Worm (Caenorhabditis elegans) whole organism, L1 larva: ENCODE data around the gene C27A7.8.

Source experiments
- C04F5.9 ChIP-seq: sonication (generic microtip); optimal IDR thresholded peaks from 2 replicates; lab custom pipeline; 2016; ENCODE audit warnings: missing genetic modification characterization, missing compliant biosample characterization
- C16A3.4 ChIP-seq: fragments of 150-350 bp; optimal IDR thresholded peaks from 2 replicates; lab custom pipeline; 2014; ENCODE audit warnings: missing biosample characterization, missing genetic modification characterization
- F16B12.6 ChIP-seq: fragments of 150-350 bp; optimal IDR thresholded peaks from 2 replicates; lab custom pipeline; 2014; ENCODE audit warnings: missing biosample characterization, missing genetic modification characterization
- Y116A8C.19 ChIP-seq: sonication (generic microtip); optimal IDR thresholded peaks from 2 replicates; lab custom pipeline; 2016; ENCODE audit warnings: missing compliant biosample characterization, missing genetic modification characterization, borderline replicate concordance
- aly-2 ChIP-seq: fragments of 150-350 bp; optimal IDR thresholded peaks from 2 replicates; lab custom pipeline; 2014; ENCODE audit warnings: missing biosample characterization, missing genetic modification characterization
- ama-1 ChIP-seq: fragments of 150-350 bp; optimal IDR thresholded peaks from 2 replicates; lab custom pipeline; 2014
- blmp-1 ChIP-seq: fragments of 150-350 bp; optimal IDR thresholded peaks from 2 replicates; lab custom pipeline; 2014; ENCODE audit warnings: missing biosample characterization, missing genetic modification characterization
- ceh-8 ChIP-seq: fragments of 200-800 bp; sonication (Bioruptor generic); optimal IDR thresholded peaks from 2 replicates; lab custom pipeline; 2018; ENCODE audit warnings: mild to moderate bottlenecking, missing genetic modification characterization, moderate library complexity, missing compliant biosample characterization
- ceh-82 ChIP-seq, 3 experiments: fragments of 150-350 bp in 1 of 3; sonication (generic microtip) in 2 of 3; optimal IDR thresholded peaks; 2 replicates each; lab custom pipeline; 2014 to 2017; ENCODE audit warnings: missing biosample characterization in 3 of 3, missing genetic modification characterization in 3 of 3
- dpl-1 ChIP-seq, 3 experiments: fragments of 150-350 bp in 2 of 3; sonication (generic microtip) in 1 of 3; optimal IDR thresholded peaks; 2 replicates each; lab custom pipeline; 2014 to 2017; ENCODE audit warnings: missing biosample characterization in 3 of 3, missing genetic modification characterization in 3 of 3, missing genetic modification reagents in 3 of 3
- dsc-1 ChIP-seq: sonication (generic microtip); optimal IDR thresholded peaks from 2 replicates; lab custom pipeline; 2016; ENCODE audit warnings: mild to moderate bottlenecking, missing genetic modification characterization, missing compliant biosample characterization
- efl-1 ChIP-seq, 4 experiments: fragments of 150-350 bp; optimal IDR thresholded peaks in 3 of 4; peaks in 1 of 4; 1 replicate in 1 of 4; 2 replicates in 3 of 4; lab custom pipeline; 2014; ENCODE audit warnings: missing biosample characterization in 2 of 4, missing genetic modification characterization in 2 of 4, missing genetic modification reagents in 2 of 4
- efl-3 ChIP-seq: fragments of 200-800 bp; sonication (Bioruptor generic); optimal IDR thresholded peaks from 2 replicates; lab custom pipeline; 2018; ENCODE audit warnings: mild to moderate bottlenecking, missing genetic modification characterization, missing compliant biosample characterization
- egl-27 ChIP-seq, 2 experiments: fragments of 150-350 bp in 1 of 2; sonication (generic microtip); optimal IDR thresholded peaks; 3 replicates each; lab custom pipeline; 2017 to 2018; ENCODE audit warnings: missing biosample characterization in 2 of 2, missing genetic modification characterization in 2 of 2, missing genetic modification reagents in 2 of 2
- elt-3 ChIP-seq, 6 experiments: fragments of 150-350 bp in 1 of 6; sonication (generic microtip); optimal IDR thresholded peaks; 2 replicates each; lab custom pipeline; 2017 to 2018; ENCODE audit warnings: missing biosample characterization in 6 of 6, missing genetic modification characterization in 6 of 6, inconsistent platforms in 1 of 6
- ets-5 ChIP-seq: fragments of 200-800 bp; sonication (Bioruptor generic); IDR thresholded peaks from 2 replicates; pipeline ENCODE4 v1.3.6; 2022; ENCODE audit warnings: missing genetic modification characterization, missing compliant biosample characterization
- fkh-10 ChIP-seq: sonication (generic microtip); optimal IDR thresholded peaks from 2 replicates; lab custom pipeline; 2017; ENCODE audit warnings: missing biosample characterization, missing genetic modification reagents, missing genetic modification characterization
- hlh-4 ChIP-seq: sonication (generic microtip); optimal IDR thresholded peaks from 2 replicates; lab custom pipeline; 2016; ENCODE audit warnings: mild to moderate bottlenecking, missing genetic modification characterization, missing compliant biosample characterization
- hpl-2 ChIP-seq: fragments of 150-350 bp; optimal IDR thresholded peaks from 2 replicates; lab custom pipeline; 2014; ENCODE audit warnings: missing biosample characterization, missing genetic modification reagents, missing genetic modification characterization
- irx-1 ChIP-seq: sonication (generic microtip); optimal IDR thresholded peaks from 2 replicates; lab custom pipeline; 2016; ENCODE audit warnings: missing genetic modification characterization, missing compliant biosample characterization
- isw-1 ChIP-seq: fragments of 200-800 bp; sonication (Bioruptor generic); IDR thresholded peaks from 2 replicates; pipeline ENCODE4 v1.3.6; 2022; ENCODE audit warnings: missing genetic modification characterization, missing compliant biosample characterization
- lin-13 ChIP-seq: fragments of 150-350 bp; optimal IDR thresholded peaks from 2 replicates; lab custom pipeline; 2014; ENCODE audit warnings: missing biosample characterization, missing genetic modification reagents, missing genetic modification characterization
- lin-14 ChIP-seq: fragments of 200-800 bp; sonication (Bioruptor generic); optimal IDR thresholded peaks from 2 replicates; lab custom pipeline; 2018; ENCODE audit warnings: mild to moderate bottlenecking, missing genetic modification characterization, moderate library complexity, missing compliant biosample characterization
- lin-35 ChIP-seq, 2 experiments: fragments of 150-350 bp; optimal IDR thresholded peaks; 2 replicates each; lab custom pipeline; 2014; ENCODE audit warnings: missing biosample characterization in 2 of 2, missing genetic modification characterization in 2 of 2, missing genetic modification reagents in 2 of 2
- lsy-2 ChIP-seq, 2 experiments: fragments of 150-350 bp; optimal IDR thresholded peaks; 2 replicates each; lab custom pipeline; 2014; ENCODE audit warnings: missing biosample characterization in 2 of 2, missing genetic modification characterization in 2 of 2
- mdl-1 ChIP-seq, 2 experiments: fragments of 150-350 bp; optimal IDR thresholded peaks; 2 replicates each; lab custom pipeline; 2014 to 2017; ENCODE audit warnings: missing biosample characterization in 2 of 2, missing genetic modification characterization in 2 of 2, inconsistent platforms in 1 of 2
- nhr-19 ChIP-seq: fragments of 200-800 bp; sonication (Bioruptor generic); conservative IDR thresholded peaks from 2 replicates; pipeline ENCODE4 v1.3.6; 2022; ENCODE audit warnings: missing genetic modification characterization, missing compliant biosample characterization
- nhr-20 ChIP-seq: sonication (generic microtip); optimal IDR thresholded peaks from 2 replicates; lab custom pipeline; 2016; ENCODE audit warnings: mild to moderate bottlenecking, missing genetic modification characterization, missing compliant biosample characterization
- nhr-237 ChIP-seq: fragments of 150-350 bp; optimal IDR thresholded peaks from 2 replicates; lab custom pipeline; 2014; ENCODE audit warnings: missing biosample characterization, missing genetic modification characterization
- nhr-28 ChIP-seq: fragments of 150-350 bp; optimal IDR thresholded peaks from 2 replicates; lab custom pipeline; 2014; ENCODE audit warnings: missing biosample characterization, missing genetic modification characterization
- nhr-76 ChIP-seq: sonication (generic microtip); optimal IDR thresholded peaks from 2 replicates; lab custom pipeline; 2017; ENCODE audit warnings: missing biosample characterization, missing genetic modification characterization
- nhr-85 ChIP-seq: sonication (generic microtip); peaks from one replicate; lab custom pipeline; 2016; ENCODE audit warnings: missing genetic modification characterization, inconsistent platforms, missing compliant biosample characterization
- nhr-90 ChIP-seq: sonication (generic microtip); optimal IDR thresholded peaks from 2 replicates; lab custom pipeline; 2016; ENCODE audit warnings: mild to moderate bottlenecking, missing genetic modification characterization, missing compliant biosample characterization; ENCODE audit not compliant: poor library complexity
- pax-3 ChIP-seq: fragments of 200-800 bp; sonication (Bioruptor generic); optimal IDR thresholded peaks from 2 replicates; lab custom pipeline; 2018; ENCODE audit warnings: mild to moderate bottlenecking, missing genetic modification characterization, moderate library complexity, missing compliant biosample characterization
- skn-1 ChIP-seq: fragments of 150-350 bp; optimal IDR thresholded peaks from 2 replicates; lab custom pipeline; 2014; ENCODE audit warnings: missing biosample characterization, missing genetic modification characterization
- snu-23 ChIP-seq: sonication (generic microtip); optimal IDR thresholded peaks from 2 replicates; lab custom pipeline; 2016; ENCODE audit warnings: missing genetic modification characterization, missing compliant biosample characterization
- sox-4 ChIP-seq: sonication (generic microtip); optimal IDR thresholded peaks from 2 replicates; lab custom pipeline; 2016; ENCODE audit warnings: missing genetic modification characterization, missing compliant biosample characterization
- sptf-1 ChIP-seq: fragments of 150-350 bp; optimal IDR thresholded peaks from 2 replicates; lab custom pipeline; 2014; ENCODE audit warnings: missing biosample characterization, missing genetic modification characterization
- tbx-2 ChIP-seq: sonication (generic microtip); optimal IDR thresholded peaks from 2 replicates; lab custom pipeline; 2016; ENCODE audit warnings: missing genetic modification characterization, missing compliant biosample characterization
- unc-130 ChIP-seq: fragments of 150-350 bp; optimal IDR thresholded peaks from 2 replicates; lab custom pipeline; 2017; ENCODE audit warnings: missing biosample characterization, missing genetic modification characterization, inconsistent platforms
- unc-98 ChIP-seq: fragments of 200-800 bp; sonication (Bioruptor generic); IDR thresholded peaks from 2 replicates; pipeline ENCODE4 v1.3.6; 2022; ENCODE audit warnings: missing genetic modification characterization, missing compliant biosample characterization
- vab-15 ChIP-seq: sonication (generic microtip); optimal IDR thresholded peaks from 2 replicates; lab custom pipeline; 2017; ENCODE audit warnings: missing genotype, mild to moderate bottlenecking, missing genetic modification characterization, missing compliant biosample characterization
- xbp-1 ChIP-seq: sonication (generic microtip); optimal IDR thresholded peaks from 2 replicates; lab custom pipeline; 2016; ENCODE audit warnings: missing genetic modification characterization, missing compliant biosample characterization
- zag-1 ChIP-seq: fragments of 150-350 bp; optimal IDR thresholded peaks from 2 replicates; lab custom pipeline; 2014; ENCODE audit warnings: missing biosample characterization, missing genetic modification characterization
- ztf-4 ChIP-seq: fragments of 150-350 bp; optimal IDR thresholded peaks from 2 replicates; lab custom pipeline; 2014; ENCODE audit warnings: missing biosample characterization, missing genetic modification characterization

The C27A7.8 gene

ce11 chrV:12152857-12153256, at the start of gene C27A7.8:
TSS of gene C27A7.8 (plus strand) at chrV:12153157.
- TF ChIP-seq xbp-1 (tag; lab: Kevin White, UChicago), result no peak
- TF ChIP-seq ceh-8, result no peak
- TF ChIP-seq nhr-76 (tag; lab: Kevin White, UChicago), result no peak
- TF ChIP-seq dsc-1 (tag; lab: Kevin White, UChicago), result peak; percentile 47
- peak; percentile 26 for TF ChIP-seq pax-3

ce11 chrV:12103920-12104319, 49.0 kb upstream of the C27A7.8 start, which contains the start of gene nhr-153:
TSS of gene nhr-153 (plus strand) at chrV:12104220.
- TF ChIP-seq lin-14 (GFP tag; lab: Kevin White, UChicago) (no peak), lin-35 (GFP tag; optimal IDR thresholded peaks at IDR 0.05; lab: Kevin White, UChicago) (peak in 1 of 2 experiments; percentile 11), snu-23 (GFP tag; lab: Kevin White, UChicago) (peak; percentile 10), nhr-19 (GFP tag; lab: Robert Waterston, UW) (no peak)

- no peak for TF ChIP-seq F16B12.6 (tag; lab: Kevin White, UChicago)
- peak in 1 of 2 experiments; percentile 47 for TF ChIP-seq lin-35 (GFP tag; optimal IDR thresholded peaks at IDR 0.05; lab: Kevin White, UChicago)
- no peak for TF ChIP-seq nhr-19 (GFP tag; lab: Robert Waterston, UW)
- no peak for TF ChIP-seq ets-5 (GFP tag; lab: Robert Waterston, UW)
- TF ChIP-seq nhr-237, result no peak
- TF ChIP-seq hlh-4, result no peak
- no peak for TF ChIP-seq C16A3.4
- TF ChIP-seq efl-1 (optimal IDR thresholded peaks at IDR 0.05; lab: Kevin White, UChicago), result no peak
- TF ChIP-seq efl-1 (GFP tag; optimal IDR thresholded peaks at IDR 0.05 in 1 of 2; lab: Kevin White, UChicago), result peak in 1 of 2 experiments; percentile 53
- peak; percentile 34 for TF ChIP-seq lin-14 (GFP tag; lab: Kevin White, UChicago)
- TF ChIP-seq tbx-2 (tag; lab: Kevin White, UChicago), result no peak
- peak in 1 of 3 experiments; percentile 18 for TF ChIP-seq ceh-82 (tag; optimal IDR thresholded peaks at IDR 0.05; lab: Kevin White, UChicago)
- TF ChIP-seq zag-1 (tag; lab: Kevin White, UChicago), result no peak
- no peak for TF ChIP-seq Y116A8C.19 (tag; lab: Kevin White, UChicago)
- no peak for TF ChIP-seq nhr-90 (tag; lab: Kevin White, UChicago)
- TF ChIP-seq egl-27 (tag; optimal IDR thresholded peaks at IDR 0.05; lab: Kevin White, UChicago), result no peak
- TF ChIP-seq nhr-28, result no peak
- no peak for TF ChIP-seq isw-1 (GFP tag; lab: Robert Waterston, UW)
- peak; percentile 7 for TF ChIP-seq snu-23 (GFP tag; lab: Kevin White, UChicago)
- TF ChIP-seq ama-1, result no peak
- peak; percentile 21 for TF ChIP-seq nhr-20
- TF ChIP-seq efl-3, result no peak
- no peak for TF ChIP-seq ztf-4
- peak; percentile 75 for TF ChIP-seq blmp-1 (tag; lab: Kevin White, UChicago)
- TF ChIP-seq lsy-2 (tag; optimal IDR thresholded peaks at IDR 0.05; lab: Kevin White, UChicago), result peak in 1 of 2 experiments; percentile 5
- TF ChIP-seq, all 84 proteins: peak for 8
Observed at ce11 chrV:12106841-12107240, 46.1 kb upstream of the C27A7.8 start, which contains the start of gene nhr-136. TSS of gene nhr-136 (plus strand) at chrV:12107141.

ce11 chrV:12111452-12111851, 41.5 kb upstream of the C27A7.8 start, which contains the start of gene lhpp-1:
TSS of gene lhpp-1 (minus strand) at chrV:12111805.
- TF ChIP-seq C04F5.9 (tag; lab: Kevin White, UChicago) (no peak), skn-1 (tag; lab: Kevin White, UChicago) (peak; percentile 2), egl-27 (tag; optimal IDR thresholded peaks at IDR 0.05; lab: Kevin White, UChicago) (no peak), unc-98 (GFP tag; lab: Robert Waterston, UW) (no peak), efl-1 (optimal IDR thresholded peaks at IDR 0.05; lab: Kevin White, UChicago) (peak in 1 of 2 experiments; percentile 30), efl-1 (GFP tag; optimal IDR thresholded peaks at IDR 0.05 in 1 of 2; lab: Kevin White, UChicago) (peak; percentile 34 to 93), fkh-10 (GFP tag; lab: Kevin White, UChicago) (no peak), ama-1 (no peak), vab-15 (tag; lab: Kevin White, UChicago) (no peak), sox-4 (tag; lab: Kevin White, UChicago) (no peak), mdl-1 (tag; optimal IDR thresholded peaks at IDR 0.05; lab: Kevin White, UChicago) (peak in 1 of 2 experiments; percentile 14), lsy-2 (tag; optimal IDR thresholded peaks at IDR 0.05; lab: Kevin White, UChicago) (peak in 1 of 2 experiments; percentile 20), unc-130 (no peak), hpl-2 (GFP tag; lab: Kevin White, UChicago) (no peak), lin-14 (GFP tag; lab: Kevin White, UChicago) (peak; percentile 5), ztf-4 (no peak), irx-1 (tag; lab: Kevin White, UChicago) (no peak), aly-2 (no peak), ets-5 (GFP tag; lab: Robert Waterston, UW) (no peak), pax-3 (no peak), elt-3 (tag; optimal IDR thresholded peaks at IDR 0.05; lab: Kevin White, UChicago) (peak in 1 of 6 experiments; percentile 12), nhr-85 (tag; lab: Kevin White, UChicago) (peak; percentile 80), sptf-1 (no peak), nhr-90 (tag; lab: Kevin White, UChicago) (no peak), blmp-1 (tag; lab: Kevin White, UChicago) (peak; percentile 68), F16B12.6 (tag; lab: Kevin White, UChicago) (peak; percentile 69), lin-13 (no peak), dpl-1 (GFP tag; optimal IDR thresholded peaks at IDR 0.05; lab: Kevin White, UChicago) (peak; percentile 20 to 61 (median 55))
